Worm (Caenorhabditis elegans): ENCODE measurements around the gene C53A5.16.

DNA sequence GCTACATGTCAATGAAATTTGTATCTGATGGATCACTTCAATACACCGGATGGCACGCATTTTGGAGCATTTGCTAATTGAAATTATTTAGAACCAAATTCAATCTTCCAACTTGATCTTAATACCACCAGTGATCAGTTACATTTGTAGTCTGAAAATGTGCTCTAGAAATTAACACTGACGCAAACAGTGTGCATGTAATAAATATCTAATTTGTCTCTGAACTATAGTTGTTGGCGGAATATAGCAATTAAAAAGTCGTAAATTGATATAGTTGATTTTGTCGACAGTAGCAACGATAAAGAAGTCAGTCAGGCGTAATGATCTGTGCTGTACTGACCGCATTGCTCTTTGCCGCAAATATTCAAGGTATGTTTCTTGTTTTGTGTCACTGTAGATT, 50.2 kb downstream of the C53A5.16 start, which contains the start of gene clec-227:
- TF ChIP-seq skn-1 (tag; optimal IDR thresholded peaks at IDR 0.05) = no peak
- no peak for TF ChIP-seq dmd-4 (tag; optimal IDR thresholded peaks at IDR 0.05)
- TF ChIP-seq nhr-11 (tag; optimal IDR thresholded peaks at IDR 0.05) = no peak
- no peak for TF ChIP-seq F13H6.1 (tag; optimal IDR thresholded peaks at IDR 0.05)
- TF ChIP-seq nhr-77 (tag; optimal IDR thresholded peaks at IDR 0.05) = no peak
- no peak for TF ChIP-seq egl-27 (tag; optimal IDR thresholded peaks at IDR 0.05)
- TF ChIP-seq fos-1 (tag; optimal IDR thresholded peaks at IDR 0.05) = no peak
- TF ChIP-seq blmp-1 (tag; optimal IDR thresholded peaks at IDR 0.05; ENCODE audit: insufficient read depth) = no peak
- no peak for TF ChIP-seq mdl-1 (tag; optimal IDR thresholded peaks at IDR 0.05)
- no peak for TF ChIP-seq snpc-4 (tag; optimal IDR thresholded peaks at IDR 0.05)
- no peak for TF ChIP-seq crh-2 (tag; optimal IDR thresholded peaks at IDR 0.05)
